Fruit fly (Drosophila melanogaster) whole organism, embryonic: ENCODE measurements around the gene dlp.

Experiments used
- Aef1 ChIP-seq: fragments of 200-800 bp; sonication (Bioruptor generic); IDR thresholded peaks from 3 replicates; pipeline ENCODE4 v1.3.6; 2022; ENCODE audit warnings: missing biosample characterization, missing genetic modification characterization
- CG10366 ChIP-seq: fragments of 200-800 bp; sonication (Bioruptor generic); IDR thresholded peaks from 2 replicates; pipeline ENCODE4 v1.3.6; 2022; ENCODE audit warnings: missing biosample characterization, missing genetic modification characterization
- CG11504 ChIP-seq: fragments of 200-800 bp; sonication (Bioruptor generic); optimal IDR thresholded peaks from 3 replicates; lab custom pipeline; 2019; ENCODE audit warnings: missing biosample characterization, mild to moderate bottlenecking, missing genetic modification characterization, moderate library complexity
- CG12236 ChIP-seq: fragments of 200-800 bp; sonication (Bioruptor generic); optimal IDR thresholded peaks from 2 replicates; lab custom pipeline; 2016; ENCODE audit warnings: missing biosample characterization, missing genetic modification characterization
- CG14667 ChIP-seq: fragments of 200-800 bp; sonication (Bioruptor generic); IDR thresholded peaks from 2 replicates; pipeline ENCODE4 v1.3.6; 2022; ENCODE audit warnings: missing biosample characterization, missing genetic modification characterization
- CG15479 ChIP-seq: fragments of 200-800 bp; sonication (Bioruptor generic); optimal IDR thresholded peaks from 3 replicates; lab custom pipeline; 2019; ENCODE audit warnings: missing biosample characterization, mild to moderate bottlenecking, missing genetic modification characterization, moderate library complexity
- CG18476 ChIP-seq: fragments of 200-800 bp; sonication (Bioruptor generic); optimal IDR thresholded peaks from 2 replicates; lab custom pipeline; 2016; ENCODE audit warnings: missing biosample characterization, mild to moderate bottlenecking, missing genetic modification characterization
- CG4424 ChIP-seq: fragments of 200-800 bp; sonication (Bioruptor generic); optimal IDR thresholded peaks from 3 replicates; lab custom pipeline; 2016; ENCODE audit warnings: missing biosample characterization, missing genetic modification characterization
- CG4617 ChIP-seq: fragments of 200-800 bp; sonication (Bioruptor generic); optimal IDR thresholded peaks from 3 replicates; lab custom pipeline; 2016; ENCODE audit warnings: missing biosample characterization, missing genetic modification characterization, borderline replicate concordance
- CG6765 ChIP-seq: fragments of 200-800 bp; sonication (Bioruptor generic); optimal IDR thresholded peaks from 3 replicates; lab custom pipeline; 2017; ENCODE audit warnings: missing biosample characterization, mild to moderate bottlenecking, missing genetic modification characterization
- CG6813 ChIP-seq: fragments of 200-800 bp; sonication (Bioruptor generic); optimal IDR thresholded peaks from 2 replicates; lab custom pipeline; 2017; ENCODE audit warnings: missing biosample characterization, missing genetic modification characterization, mild to moderate bottlenecking, moderate library complexity, missing genetic modification reagents
- CG9876 ChIP-seq: fragments of 200-800 bp; sonication (Bioruptor generic); optimal IDR thresholded peaks from 2 replicates; lab custom pipeline; 2016; ENCODE audit warnings: missing biosample characterization, missing genetic modification characterization
- Doc2 ChIP-seq: fragments of 200-800 bp; sonication (Bioruptor generic); IDR thresholded peaks from 2 replicates; pipeline ENCODE4 v1.3.6; 2022; ENCODE audit warnings: missing biosample characterization, missing genetic modification characterization
- Hr3 ChIP-seq: fragments of 200-800 bp; sonication (Bioruptor generic); optimal IDR thresholded peaks from 3 replicates; lab custom pipeline; 2016; ENCODE audit warnings: missing biosample characterization, missing genetic modification characterization
- Hr39 ChIP-seq: fragments of >200 bp; optimal IDR thresholded peaks from 2 replicates; lab custom pipeline; 2017
- Hr78 ChIP-seq, 2 experiments: fragments of 200-800 bp in 1 of 2; fragments of >200 bp in 1 of 2; sonication (Bioruptor generic) in 1 of 2; optimal IDR thresholded peaks; 2 replicates each; lab custom pipeline; 2017 to 2019; ENCODE audit warnings: missing biosample characterization in 2 of 2, missing genetic modification characterization in 2 of 2, mild to moderate bottlenecking in 1 of 2, moderate library complexity in 1 of 2
- MTF-1 ChIP-seq: fragments of 200-800 bp; sonication (Bioruptor generic); optimal IDR thresholded peaks from 2 replicates; lab custom pipeline; 2018; ENCODE audit warnings: missing biosample characterization, mild to moderate bottlenecking, missing genetic modification characterization, borderline replicate concordance
- Myb ChIP-seq: fragments of 200-800 bp; sonication (Bioruptor generic); optimal IDR thresholded peaks from 2 replicates; lab custom pipeline; 2016; ENCODE audit warnings: missing biosample characterization, missing genetic modification characterization
- NFAT ChIP-seq: fragments of 200-800 bp; sonication (Bioruptor generic); IDR thresholded peaks from 2 replicates; pipeline ENCODE4 v1.3.6; 2022; ENCODE audit warnings: missing biosample characterization, missing genetic modification characterization
- Oli ChIP-seq: fragments of 200-800 bp; sonication (Bioruptor generic); optimal IDR thresholded peaks from 2 replicates; lab custom pipeline; 2018; ENCODE audit warnings: missing biosample characterization, mild to moderate bottlenecking, missing genetic modification characterization, moderate library complexity
- Ssrp ChIP-seq: fragments of 200-800 bp; sonication (Bioruptor generic); optimal IDR thresholded peaks from 2 replicates; lab custom pipeline; 2018; ENCODE audit warnings: missing biosample characterization, mild to moderate bottlenecking, missing genetic modification characterization, moderate library complexity
- Vsx1 ChIP-seq: fragments of 200-800 bp; sonication (Bioruptor generic); optimal IDR thresholded peaks from 2 replicates; lab custom pipeline; 2017; ENCODE audit warnings: missing biosample characterization, mild to moderate bottlenecking, missing genetic modification characterization, missing genetic modification reagents
- Xbp1 ChIP-seq: fragments of 200-800 bp; sonication (Bioruptor generic); optimal IDR thresholded peaks from 3 replicates; lab custom pipeline; 2016; ENCODE audit warnings: missing biosample characterization, mild to moderate bottlenecking, missing genetic modification characterization
- br ChIP-seq: fragments of >200 bp; optimal IDR thresholded peaks from 2 replicates; lab custom pipeline; 2017
- caup ChIP-seq: fragments of 200-800 bp; sonication (Bioruptor generic); optimal IDR thresholded peaks from 3 replicates; lab custom pipeline; 2017; ENCODE audit warnings: missing biosample characterization, mild to moderate bottlenecking, missing genetic modification characterization, moderate library complexity; ENCODE audit not compliant: severe bottlenecking
- crp ChIP-seq, 2 experiments: fragments of 200-800 bp; sonication (Bioruptor generic); optimal IDR thresholded peaks; 2 replicates in 1 of 2; 3 replicates in 1 of 2; lab custom pipeline; 2017; ENCODE audit warnings: missing biosample characterization in 2 of 2, missing genetic modification characterization in 2 of 2, mild to moderate bottlenecking in 1 of 2, moderate library complexity in 1 of 2
- dpn ChIP-seq, 2 experiments: fragments of 200-800 bp; sonication (Bioruptor generic); optimal IDR thresholded peaks; 3 replicates each; lab custom pipeline; 2016; ENCODE audit warnings: missing biosample characterization in 2 of 2, missing genetic modification characterization in 2 of 2
- emc ChIP-seq: fragments of 200-800 bp; sonication (Bioruptor generic); optimal IDR thresholded peaks from 2 replicates; lab custom pipeline; 2016; ENCODE audit warnings: missing biosample characterization, missing genetic modification characterization
- ewg ChIP-seq: fragments of 200-800 bp; sonication (Bioruptor generic); optimal IDR thresholded peaks from 3 replicates; lab custom pipeline; 2017; ENCODE audit warnings: mild to moderate bottlenecking, missing biosample characterization, missing genetic modification reagents, missing genetic modification characterization
- eyg ChIP-seq: fragments of 200-800 bp; sonication (Bioruptor generic); optimal IDR thresholded peaks from 3 replicates; lab custom pipeline; 2016; ENCODE audit warnings: missing biosample characterization, missing genetic modification characterization
- fd96Cb ChIP-seq: fragments of 200-800 bp; sonication (Bioruptor generic); optimal IDR thresholded peaks from 2 replicates; lab custom pipeline; 2018; ENCODE audit warnings: missing biosample characterization, mild to moderate bottlenecking, missing genetic modification characterization, moderate library complexity
- gfzf ChIP-seq: fragments of 200-800 bp; sonication (Bioruptor generic); optimal IDR thresholded peaks from 2 replicates; lab custom pipeline; 2016; ENCODE audit warnings: missing biosample characterization, mild to moderate bottlenecking, missing genetic modification characterization, moderate library complexity
- h ChIP-seq: fragments of >200 bp; optimal IDR thresholded peaks from 2 replicates; lab custom pipeline; 2017
- insv ChIP-seq, 2 experiments: fragments of 200-800 bp; sonication (Bioruptor generic); optimal IDR thresholded peaks; 3 replicates each; lab custom pipeline; 2016 to 2018; ENCODE audit warnings: missing biosample characterization in 2 of 2, missing genetic modification characterization in 2 of 2
- nom ChIP-seq: fragments of 200-800 bp; sonication (Bioruptor generic); optimal IDR thresholded peaks from 2 replicates; lab custom pipeline; 2017; ENCODE audit warnings: missing biosample characterization, missing genetic modification characterization, mild to moderate bottlenecking, moderate library complexity, missing genetic modification reagents
- pho ChIP-seq: fragments of 200-800 bp; sonication (Bioruptor generic); optimal IDR thresholded peaks from 2 replicates; lab custom pipeline; 2016; ENCODE audit warnings: missing biosample characterization, missing genetic modification characterization
- pita ChIP-seq: fragments of 200-800 bp; sonication (Bioruptor generic); optimal IDR thresholded peaks from 2 replicates; lab custom pipeline; 2017; ENCODE audit warnings: missing biosample characterization, mild to moderate bottlenecking, missing genetic modification characterization
- ro ChIP-seq: fragments of 200-800 bp; sonication (Bioruptor generic); IDR thresholded peaks from 2 replicates; pipeline ENCODE4 v1.3.6; 2022; ENCODE audit warnings: missing biosample characterization, missing genetic modification characterization
- sens-2 ChIP-seq: fragments of 200-800 bp; sonication (Bioruptor generic); IDR thresholded peaks from 2 replicates; pipeline ENCODE4 v1.3.6; 2022; ENCODE audit warnings: missing biosample characterization, missing genetic modification characterization
- sob ChIP-seq: fragments of 200-800 bp; sonication (Bioruptor generic); IDR thresholded peaks from 2 replicates; pipeline ENCODE4 v1.3.6; 2022; ENCODE audit warnings: missing biosample characterization, missing genetic modification characterization
- ssp ChIP-seq: fragments of 200-800 bp; sonication (Bioruptor generic); IDR thresholded peaks from 2 replicates; pipeline ENCODE4 v1.3.6; 2022; ENCODE audit warnings: missing biosample characterization, missing genetic modification characterization
- tgo ChIP-seq: fragments of 200-800 bp; sonication (Bioruptor generic); IDR thresholded peaks from 3 replicates; pipeline ENCODE4 v1.3.6; 2022; ENCODE audit warnings: missing biosample characterization, missing genetic modification characterization
- tll ChIP-seq, 2 experiments: fragments of 200-800 bp in 1 of 2; fragments of >200 bp in 1 of 2; sonication (Bioruptor generic) in 1 of 2; optimal IDR thresholded peaks; 2 replicates each; lab custom pipeline; 2017 to 2019; ENCODE audit warnings: missing biosample characterization in 2 of 2, missing genetic modification characterization in 2 of 2, mild to moderate bottlenecking in 1 of 2, moderate library complexity in 1 of 2
- tup ChIP-seq: fragments of 200-800 bp; sonication (Bioruptor generic); optimal IDR thresholded peaks from 2 replicates; lab custom pipeline; 2016; ENCODE audit warnings: missing biosample characterization, mild to moderate bottlenecking, missing genetic modification characterization, moderate library complexity
- tx ChIP-seq: fragments of 200-800 bp; sonication (Bioruptor generic); optimal IDR thresholded peaks from 2 replicates; lab custom pipeline; 2016; ENCODE audit warnings: missing biosample characterization, missing genetic modification characterization
- unpg ChIP-seq: fragments of 200-800 bp; sonication (Bioruptor generic); optimal IDR thresholded peaks from 3 replicates; lab custom pipeline; 2018; ENCODE audit warnings: missing biosample characterization, mild to moderate bottlenecking, missing genetic modification characterization, moderate library complexity
- vnd ChIP-seq: fragments of 200-800 bp; sonication (Bioruptor generic); IDR thresholded peaks from 3 replicates; pipeline ENCODE4 v1.3.6; 2022; ENCODE audit warnings: missing biosample characterization, missing genetic modification characterization; ENCODE audit not compliant: partially characterized antibody
- zen2 ChIP-seq: fragments of 200-800 bp; sonication (Bioruptor generic); IDR thresholded peaks from 3 replicates; pipeline ENCODE4 v1.3.6; 2022; ENCODE audit warnings: missing biosample characterization, missing genetic modification characterization; ENCODE audit not compliant: partially characterized antibody
- zfh1 ChIP-seq: fragments of 200-800 bp; sonication (Bioruptor generic); IDR thresholded peaks from 3 replicates; pipeline ENCODE4 v1.3.6; 2022; ENCODE audit warnings: missing biosample characterization, missing genetic modification characterization

Gene dlp

dm6 chr3L:14631964-14632758, at the start of gene dlp, which contains the start of gene RecQ5 (continued):
- TF ChIP-seq tgo (peak; percentile 65), eyg (GFP tag; lab: Kevin White, UChicago) (no peak), Hr3 (GFP tag; lab: Kevin White, UChicago) (peak; percentile 88), CG10366 (peak; percentile 76), Vsx1 (GFP tag; lab: Kevin White, UChicago) (peak; percentile 0), vnd (GFP tag; lab: Robert Waterston, UW) (peak; percentile 85), ro (GFP tag; lab: Robert Waterston, UW) (no peak), CG4424 (peak; percentile 83), CG18476 (peak; percentile 81), br (lab: Kevin White, UChicago) (no peak), sob (GFP tag; lab: Robert Waterston, UW) (peak; percentile 81), caup (peak; percentile 62), nom (GFP tag; lab: Kevin White, UChicago) (peak; percentile 31), Aef1 (GFP tag; lab: Robert Waterston, UW) (peak; percentile 80), zen2 (GFP tag; lab: Robert Waterston, UW) (peak; percentile 96), CG11504 (tag; lab: Kevin White, UChicago) (peak; percentile 80), Xbp1 (GFP tag; lab: Kevin White, UChicago) (peak; percentile 89), CG9876 (no peak), Myb (GFP tag; lab: Kevin White, UChicago) (peak; percentile 62), Hr39 (no peak), h (no peak), CG14667 (no peak), CG4617 (GFP tag; lab: Kevin White, UChicago) (peak; percentile 38), NFAT (GFP tag; lab: Robert Waterston, UW) (peak; percentile 69), unpg (GFP tag; lab: Kevin White, UChicago) (peak; percentile 63), CG15479 (GFP tag; lab: Kevin White, UChicago) (peak; percentile 23), MTF-1 (GFP tag; lab: Kevin White, UChicago) (peak; percentile 68), Ssrp (tag; lab: Kevin White, UChicago) (peak; percentile 80), emc (GFP tag; lab: Kevin White, UChicago) (no peak), ewg (peak; percentile 60), tll (GFP tag; optimal IDR thresholded peaks at IDR 0.05; lab: Kevin White, UChicago) (peak in 1 of 2 experiments; percentile 56), CG12236 (no peak), crp (GFP tag; optimal IDR thresholded peaks at IDR 0.05; lab: Kevin White, UChicago) (peak; percentile 49 to 91), CG6813 (GFP tag; lab: Kevin White, UChicago) (peak; percentile 53), sens-2 (GFP tag; lab: Robert Waterston, UW) (0 out of 2 replicates have a peak, but pooled peaks have one; percentile 34), insv (GFP tag; optimal IDR thresholded peaks at IDR 0.05; lab: Kevin White, UChicago) (peak in 1 of 2 experiments; percentile 60), pho (GFP tag; lab: Kevin White, UChicago) (peak; percentile 43), dpn (GFP tag; optimal IDR thresholded peaks at IDR 0.05; lab: Kevin White, UChicago) (peak; percentile 72 to 88), pita (GFP tag; lab: Kevin White, UChicago) (no peak), Oli (tag; lab: Kevin White, UChicago) (peak; percentile 72), Hr78 (GFP tag; optimal IDR thresholded peaks at IDR 0.05; lab: Kevin White, UChicago) (peak in 1 of 2 experiments; percentile 22), gfzf (GFP tag; lab: Kevin White, UChicago) (no peak), tup (GFP tag; lab: Kevin White, UChicago) (peak; percentile 43), zfh1 (GFP tag; lab: Robert Waterston, UW) (peak; percentile 60), Doc2 (GFP tag; lab: Robert Waterston, UW) (no peak), ssp (GFP tag; lab: Robert Waterston, UW) (peak; percentile 63), CG6765 (GFP tag; lab: Kevin White, UChicago) (peak; percentile 42), fd96Cb (tag; lab: Kevin White, UChicago) (peak; percentile 76), tx (GFP tag; lab: Kevin White, UChicago) (peak; percentile 47)
